Fruit fly (Drosophila melanogaster): ENCODE data around the gene RpS6.

Gene RpS6

DNA sequence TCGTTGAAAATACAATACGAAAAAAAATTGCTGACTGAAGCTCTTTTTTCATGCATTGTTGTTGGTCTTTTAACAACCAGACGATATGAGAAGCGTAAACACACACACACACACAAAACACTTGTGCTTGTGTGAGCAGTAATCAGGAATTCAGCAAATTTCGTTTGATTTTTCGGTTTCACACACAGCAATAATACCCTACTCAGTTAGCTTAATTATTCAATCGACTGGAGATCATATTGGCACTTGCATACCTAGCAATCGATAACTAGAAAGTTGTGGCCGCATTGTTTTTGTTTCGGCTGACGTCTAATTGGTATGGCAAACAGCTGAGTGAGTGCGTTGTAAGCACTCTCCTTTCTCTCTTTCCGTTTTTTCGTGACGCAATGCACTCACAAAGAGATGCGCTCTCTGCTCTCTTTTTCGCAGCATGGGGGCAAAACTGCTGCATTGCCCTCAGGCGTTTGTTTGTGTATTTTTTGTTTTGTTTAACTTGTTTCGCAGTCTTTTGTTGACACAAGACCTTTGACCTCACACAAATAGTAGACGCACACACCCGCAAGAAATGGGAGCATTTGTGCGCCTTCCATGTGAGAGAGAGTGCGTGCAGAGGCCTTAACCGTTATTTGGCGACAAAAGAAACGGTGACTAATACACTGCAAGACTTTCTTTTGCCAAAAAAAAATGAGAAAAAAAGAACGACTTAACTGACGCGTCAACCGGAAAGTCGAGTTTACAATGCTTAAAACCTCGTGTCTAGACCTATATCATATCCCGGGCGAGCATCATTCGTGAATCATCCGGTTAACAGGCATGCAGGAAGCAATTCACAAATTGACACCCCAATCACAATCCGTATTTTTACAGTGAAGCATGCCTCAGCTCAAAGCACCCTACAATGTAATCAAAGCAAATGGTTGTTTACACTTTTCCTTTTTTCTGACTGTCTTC, 43.9 kb upstream of the RpS6 start:
- peak; percentile 5 for TF ChIP-seq CG9705 (GFP tag; optimal IDR thresholded peaks at IDR 0.05)
- TF ChIP-seq foxo (GFP tag; optimal IDR thresholded peaks at IDR 0.05): peak; percentile 24 to 65
- TF ChIP-seq dsf (GFP tag; optimal IDR thresholded peaks at IDR 0.05; ENCODE audit: borderline replicate concordance): no peak
- no peak for TF ChIP-seq jim (GFP tag; optimal IDR thresholded peaks at IDR 0.05)
- no peak for TF ChIP-seq Dfd (GFP tag; optimal IDR thresholded peaks at IDR 0.05)
- TF ChIP-seq N (GFP tag; optimal IDR thresholded peaks at IDR 0.05): no peak
- peak; percentile 79 for TF ChIP-seq ey (GFP tag; optimal IDR thresholded peaks at IDR 0.05)
- TF ChIP-seq lola (GFP tag; optimal IDR thresholded peaks at IDR 0.05): no peak
- peak; percentile 45 for TF ChIP-seq Hr83 (GFP tag; optimal IDR thresholded peaks at IDR 0.05; ENCODE audit: poor library complexity, severe bottlenecking)
- no peak for TF ChIP-seq brk (GFP tag; optimal IDR thresholded peaks at IDR 0.05)
- TF ChIP-seq Jra (GFP tag; optimal IDR thresholded peaks at IDR 0.05): peak; percentile 44
- TF ChIP-seq Myc (optimal IDR thresholded peaks at IDR 0.05): no peak
- TF ChIP-seq Sp1 (GFP tag; optimal IDR thresholded peaks at IDR 0.05): peak; percentile 54
- TF ChIP-seq woc (GFP tag; optimal IDR thresholded peaks at IDR 0.05): peak; percentile 46
- TF ChIP-seq dmrt93B (GFP tag; optimal IDR thresholded peaks at IDR 0.05): peak; percentile 46
- no peak for TF ChIP-seq sv (GFP tag; optimal IDR thresholded peaks at IDR 0.05)
- TF ChIP-seq h (GFP tag; optimal IDR thresholded peaks at IDR 0.05): peak; percentile 81
- TF ChIP-seq Dif (GFP tag; optimal IDR thresholded peaks at IDR 0.05; ENCODE audit: partially characterized antibody): peak; percentile 85
- no peak for TF ChIP-seq tai (GFP tag; optimal IDR thresholded peaks at IDR 0.05)
- no peak for TF ChIP-seq Vsx2 (GFP tag; optimal IDR thresholded peaks at IDR 0.05; ENCODE audit: partially characterized antibody)
- no peak for TF ChIP-seq Hr78 (GFP tag; optimal IDR thresholded peaks at IDR 0.05)
- TF ChIP-seq dl (GFP tag; optimal IDR thresholded peaks at IDR 0.05; ENCODE audit: insufficient read depth in 1 of 2, partially characterized antibody in 2 of 2): peak; percentile 74 to 86
- TF ChIP-seq br (GFP tag; optimal IDR thresholded peaks at IDR 0.05): peak; percentile 60
- TF ChIP-seq Mio (GFP tag; optimal IDR thresholded peaks at IDR 0.05): no peak
- TF ChIP-seq CrebA (GFP tag; optimal IDR thresholded peaks at IDR 0.05; ENCODE audit: borderline replicate concordance): no peak
- peak; percentile 50 for TF ChIP-seq Rel (GFP tag; optimal IDR thresholded peaks at IDR 0.05)
- TF ChIP-seq Rel (tag; optimal IDR thresholded peaks at IDR 0.05): peak; percentile 8
- no peak for TF ChIP-seq usp (GFP tag; optimal IDR thresholded peaks at IDR 0.05)
- TF ChIP-seq OdsH (GFP tag; optimal IDR thresholded peaks at IDR 0.05): peak; percentile 61
- peak; percentile 69 for TF ChIP-seq HLH106 (tag; optimal IDR thresholded peaks at IDR 0.05)
- TF ChIP-seq GATAd (GFP tag; optimal IDR thresholded peaks at IDR 0.05): no peak
- TF ChIP-seq sage (GFP tag; optimal IDR thresholded peaks at IDR 0.05): peak; percentile 85
- no peak for TF ChIP-seq pan (optimal IDR thresholded peaks at IDR 0.05)
- peak; percentile 71 for TF ChIP-seq fru (GFP tag; optimal IDR thresholded peaks at IDR 0.05)
- TF ChIP-seq Hnf4 (GFP tag; optimal IDR thresholded peaks at IDR 0.05): peak; percentile 49
- peak; percentile 77 for TF ChIP-seq rgr (GFP tag; optimal IDR thresholded peaks at IDR 0.05)
- peak; percentile 44 for TF ChIP-seq psq (GFP tag; optimal IDR thresholded peaks at IDR 0.05)
- TF ChIP-seq CG32264 (GFP tag; optimal IDR thresholded peaks at IDR 0.05): peak; percentile 41
- TF ChIP-seq Abd-B (GFP tag; optimal IDR thresholded peaks at IDR 0.05): no peak

DNA sequence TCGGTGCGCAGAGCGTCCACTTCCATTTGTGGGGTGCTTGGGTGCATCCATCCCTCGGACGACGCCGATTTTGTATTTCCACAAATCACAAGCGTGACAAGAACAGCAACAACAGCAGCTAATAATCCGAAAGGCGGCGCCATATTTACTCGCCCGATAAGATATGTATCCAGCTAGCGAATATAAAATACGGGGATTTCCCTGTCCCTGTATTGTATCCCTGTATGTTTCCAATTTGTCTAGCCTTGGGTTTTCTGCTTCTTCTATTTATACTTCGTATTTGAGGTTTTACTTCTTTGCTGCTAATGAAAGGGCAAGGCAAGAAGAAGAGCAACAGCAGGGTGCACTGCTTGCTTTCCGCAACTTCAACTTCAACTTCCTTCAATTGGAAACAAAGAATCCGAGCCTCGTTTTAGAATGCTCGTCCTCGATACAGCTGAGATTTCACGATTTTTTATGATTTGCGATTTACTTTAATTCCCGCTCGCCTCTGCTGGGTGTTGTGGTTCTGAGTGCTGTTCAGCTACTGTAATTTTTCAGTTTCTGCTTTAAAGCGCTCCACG, 43.1 kb upstream of the RpS6 start:
- no peak for TF ChIP-seq Vsx2 (GFP tag; optimal IDR thresholded peaks at IDR 0.05; ENCODE audit: partially characterized antibody)
- no peak for TF ChIP-seq Rel (GFP tag; optimal IDR thresholded peaks at IDR 0.05)
- TF ChIP-seq Rel (tag; optimal IDR thresholded peaks at IDR 0.05): peak; percentile 99
- no peak for TF ChIP-seq fru (GFP tag; optimal IDR thresholded peaks at IDR 0.05)
